Fruit fly (Drosophila melanogaster): ENCODE measurements around the gene CG17224.

Gene CG17224

DNA sequence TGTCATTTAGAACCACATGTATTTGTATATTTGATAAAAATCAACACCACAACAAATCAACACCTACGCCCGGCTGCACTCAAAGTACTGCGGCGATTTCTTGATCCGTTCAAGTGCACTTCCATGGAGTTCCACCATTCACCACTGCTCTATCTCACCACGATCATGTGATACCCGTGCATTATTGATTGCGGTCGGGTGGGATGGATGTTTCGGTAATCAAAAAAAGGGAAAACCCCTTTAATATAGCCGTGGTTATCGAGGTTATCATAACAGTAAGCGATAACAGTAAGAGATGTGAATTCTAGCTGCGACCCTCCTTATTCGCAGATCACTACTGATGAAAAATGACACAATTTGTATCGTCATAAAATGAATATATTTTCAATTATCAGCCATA is at the start of gene CG17224, which contains the start of gene CG17264:
Gene CG17224, minus strand, starts transcription at position 97 of the 400 bp plus-strand sequence.
Gene CG17264, plus strand, starts transcription at position 297 of the 400 bp plus-strand sequence.
- TF ChIP-seq svp (GFP tag): peak; percentile 83
- no peak for TF ChIP-seq Hr4 (GFP tag; optimal IDR thresholded peaks at IDR 0.05)

DNA sequence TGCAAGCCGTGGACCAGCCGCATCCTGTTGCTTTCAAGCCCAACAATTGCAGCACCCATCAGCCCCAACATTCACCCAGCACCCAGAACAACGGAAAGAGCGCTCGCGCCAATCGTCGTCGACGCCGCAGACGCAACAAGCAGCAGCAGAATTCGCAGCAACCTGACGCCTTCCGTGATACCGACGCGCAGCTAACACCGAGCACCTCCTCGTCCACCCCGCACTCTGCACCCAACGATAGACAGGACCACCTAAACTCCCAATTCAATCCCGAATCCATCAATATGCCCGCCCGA is 41.5 kb upstream of the CG17224 start:
- no peak for TF ChIP-seq CG10631 (GFP tag; optimal IDR thresholded peaks at IDR 0.05)
- TF ChIP-seq Hr38 (GFP tag; optimal IDR thresholded peaks at IDR 0.05): no peak
- no peak for TF ChIP-seq fkh (GFP tag; optimal IDR thresholded peaks at IDR 0.05)
- TF ChIP-seq net (GFP tag; optimal IDR thresholded peaks at IDR 0.05): no peak
- no peak for TF ChIP-seq CG6163 (GFP tag; IDR thresholded peaks at IDR 0.05)
- TF ChIP-seq CG34406 (GFP tag; optimal IDR thresholded peaks at IDR 0.05): no peak
- no peak for TF ChIP-seq cyc (GFP tag; optimal IDR thresholded peaks at IDR 0.05)
- TF ChIP-seq Sox102F (GFP tag; optimal IDR thresholded peaks at IDR 0.05): no peak
- no peak for TF ChIP-seq fd59A (GFP tag; optimal IDR thresholded peaks at IDR 0.05)
- no peak for TF ChIP-seq Lpt (GFP tag; optimal IDR thresholded peaks at IDR 0.05)
- TF ChIP-seq CG32006 (GFP tag; optimal IDR thresholded peaks at IDR 0.05): no peak
- no peak for TF ChIP-seq CG4318 (GFP tag; optimal IDR thresholded peaks at IDR 0.05)
- TF ChIP-seq CG16779 (tag; optimal IDR thresholded peaks at IDR 0.05): no peak
- no peak for TF ChIP-seq CG9139 (GFP tag; optimal IDR thresholded peaks at IDR 0.05)

DNA sequence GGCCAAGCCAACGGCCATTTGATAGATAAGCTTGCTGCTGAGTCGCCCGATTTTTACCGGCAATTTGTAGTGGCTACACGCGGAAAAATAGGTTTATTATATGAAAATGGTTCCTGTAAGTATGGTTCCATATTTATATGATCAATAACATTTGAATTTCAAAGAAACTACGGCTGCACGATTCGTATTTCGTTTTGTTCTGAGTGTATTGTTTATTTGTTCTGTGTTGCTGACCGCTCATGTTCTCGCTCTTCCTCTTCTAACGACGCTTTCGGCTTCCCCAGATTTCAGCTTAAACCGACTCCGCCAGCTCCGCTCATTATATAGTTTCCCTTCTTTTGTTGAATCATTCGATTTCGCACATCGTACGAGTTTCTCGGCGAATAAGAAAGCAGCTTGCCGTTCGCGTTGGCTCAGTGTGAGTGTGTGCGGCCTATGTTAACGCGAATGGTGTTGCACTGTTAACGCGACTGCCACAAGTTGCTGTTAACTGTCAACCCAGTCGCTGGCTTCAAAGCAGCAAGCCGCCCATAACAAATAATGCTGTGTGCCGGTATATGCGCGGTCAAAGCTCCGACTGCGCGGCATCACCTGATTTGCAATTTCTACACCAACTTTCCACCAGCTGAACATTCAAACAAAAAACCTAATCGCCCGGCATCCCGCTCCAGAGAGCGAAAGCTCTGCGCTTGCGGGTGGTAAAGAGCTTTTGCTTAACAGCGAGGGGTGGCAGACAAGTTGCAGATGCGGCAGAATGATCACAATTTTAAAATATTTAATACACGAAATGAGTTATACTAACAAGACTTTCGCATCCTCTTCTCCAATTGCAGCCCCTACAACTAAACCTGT is 40.9 kb upstream of the CG17224 start:
- TF ChIP-seq esn (GFP tag; optimal IDR thresholded peaks at IDR 0.05) (no peak), CG11902 (GFP tag; optimal IDR thresholded peaks at IDR 0.05) (no peak), eg (GFP tag; IDR thresholded peaks at IDR 0.05) (peak; percentile 44), achi (GFP tag; optimal IDR thresholded peaks at IDR 0.05) (no peak), Gug (GFP tag; IDR thresholded peaks at IDR 0.05) (peak; percentile 29; the same call in 1 of the 2 replicates), CG11294 (GFP tag; IDR thresholded peaks at IDR 0.05) (0 out of 2 replicates have a peak, but pooled peaks have one; percentile 16), Ets96B (tag; optimal IDR thresholded peaks at IDR 0.05) (no peak), fd85E (GFP tag; optimal IDR thresholded peaks at IDR 0.05) (no peak), CG7368 (GFP tag; optimal IDR thresholded peaks at IDR 0.05) (no peak), CG15336 (GFP tag; IDR thresholded peaks at IDR 0.05) (peak; percentile 51), Met (GFP tag; optimal IDR thresholded peaks at IDR 0.05) (peak; percentile 4), Sox15 (GFP tag; optimal IDR thresholded peaks at IDR 0.05) (no peak), CG11762 (GFP tag; optimal IDR thresholded peaks at IDR 0.05; ENCODE audit: insufficient read depth) (no peak), CG6792 (GFP tag; optimal IDR thresholded peaks at IDR 0.05) (no peak), fd59A (GFP tag; optimal IDR thresholded peaks at IDR 0.05) (no peak), fkh (GFP tag; optimal IDR thresholded peaks at IDR 0.05) (no peak), CG6163 (GFP tag; IDR thresholded peaks at IDR 0.05) (peak; percentile 63; the same call in 2 of the 3 replicates), ss (GFP tag; optimal IDR thresholded peaks at IDR 0.05) (no peak), Sox14 (GFP tag; optimal IDR thresholded peaks at IDR 0.05) (no peak), CG9139 (GFP tag; optimal IDR thresholded peaks at IDR 0.05) (no peak), Eip78C (GFP tag) (peak; percentile 73), CG34406 (GFP tag; optimal IDR thresholded peaks at IDR 0.05) (no peak), CG8632 (GFP tag; optimal IDR thresholded peaks at IDR 0.05) (no peak), CG8319 (GFP tag; optimal IDR thresholded peaks at IDR 0.05) (no peak), svp (GFP tag) (peak; percentile 35), CG3032 (tag; optimal IDR thresholded peaks at IDR 0.05) (no peak), CG8119 (GFP tag; IDR thresholded peaks at IDR 0.05) (peak; percentile 39; the same call in 2 of the 3 replicates), Hr38 (GFP tag; optimal IDR thresholded peaks at IDR 0.05) (no peak), CG16779 (tag; optimal IDR thresholded peaks at IDR 0.05) (no peak), Blimp-1 (GFP tag; optimal IDR thresholded peaks at IDR 0.05) (no peak), CG10669 (GFP tag; optimal IDR thresholded peaks at IDR 0.05) (no peak), pdm3 (GFP tag; optimal IDR thresholded peaks at IDR 0.05) (peak; percentile 31), spab (GFP tag; optimal IDR thresholded peaks at IDR 0.05) (no peak), vri (GFP tag; optimal IDR thresholded peaks at IDR 0.05) (no peak), CG32006 (GFP tag; optimal IDR thresholded peaks at IDR 0.05) (peak; percentile 65), CG6808 (GFP tag; optimal IDR thresholded peaks at IDR 0.05) (no peak), Smox (GFP tag; optimal IDR thresholded peaks at IDR 0.05) (no peak), Sox102F (GFP tag; optimal IDR thresholded peaks at IDR 0.05) (peak; percentile 36), topi (GFP tag; optimal IDR thresholded peaks at IDR 0.05) (no peak), net (GFP tag; optimal IDR thresholded peaks at IDR 0.05) (no peak)

All from whole organism, prepupa.